Worm (Caenorhabditis elegans): ENCODE data around the gene K11H12.7.
A peak's percentile ranks its signal among the peaks of the same experiment; 100 is the strongest.

K11H12.7 gene

ce11 chrIV:659585-659984 lies 5.7 kb upstream of the K11H12.7 start:
- TF ChIP-seq egl-43 (GFP tag; IDR thresholded peaks at IDR 0.05) (peak; percentile 23; the same call in 1 of the 2 replicates), mep-1 (tag; optimal IDR thresholded peaks at IDR 0.05) (no peak), lsy-2 (tag; optimal IDR thresholded peaks at IDR 0.05) (peak in 1 of 2 experiments; percentile 31), sdz-12 (GFP tag; optimal IDR thresholded peaks at IDR 0.05) (no peak), F26F4.8 (GFP tag; conservative IDR thresholded peaks at IDR 0.05) (no peak), zfp-2 (tag; optimal IDR thresholded peaks at IDR 0.05) (no peak), Y75B8A.6 (GFP tag; IDR thresholded peaks at IDR 0.05) (no peak), hlh-30 (tag; optimal IDR thresholded peaks at IDR 0.05; ENCODE audit: insufficient read depth) (peak; percentile 15), rbr-2 (tag; optimal IDR thresholded peaks at IDR 0.05) (peak; percentile 28), mdl-1 (tag; optimal IDR thresholded peaks at IDR 0.05) (peak in 1 of 2 experiments; percentile 12), zfp-3 (GFP tag; conservative IDR thresholded peaks at IDR 0.05) (no peak)

DNA sequence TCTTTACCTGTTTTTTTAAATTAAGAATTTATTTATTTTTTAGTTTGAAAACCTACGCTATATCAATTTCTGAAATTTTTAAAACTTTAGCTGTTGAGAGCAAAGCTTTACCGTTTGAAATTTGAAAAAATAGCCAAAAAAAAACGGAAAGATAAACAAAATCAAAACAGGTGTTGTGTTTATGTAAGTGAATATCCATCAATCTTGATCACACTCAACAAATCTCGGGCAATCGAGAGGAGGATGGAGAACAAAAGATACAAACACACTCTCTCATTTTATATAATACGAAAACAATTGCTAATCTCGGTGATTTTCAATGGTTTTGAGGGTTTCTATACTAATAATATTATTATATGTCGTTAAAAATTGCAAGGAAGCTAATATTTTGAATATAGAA lies 3.7 kb upstream of the K11H12.7 start:
- TF ChIP-seq T20F7.1 (GFP tag; optimal IDR thresholded peaks at IDR 0.05): no peak
- TF ChIP-seq F49E8.2 (tag; optimal IDR thresholded peaks at IDR 0.05; ENCODE audit: borderline replicate concordance): no peak
- peak in 1 of 2 experiments; percentile 54 for TF ChIP-seq daf-16 (GFP tag; optimal IDR thresholded peaks at IDR 0.05)
- TF ChIP-seq daf-16 (tag; optimal IDR thresholded peaks at IDR 0.05): no peak
- TF ChIP-seq ceh-32 (tag; optimal IDR thresholded peaks at IDR 0.05; ENCODE audit: poor library complexity): no peak
- TF ChIP-seq unc-62 (GFP tag; optimal IDR thresholded peaks at IDR 0.05 in 1 of 2): peak in 1 of 2 experiments; percentile 75
- no peak for TF ChIP-seq unc-62 (tag; optimal IDR thresholded peaks at IDR 0.05)
- TF ChIP-seq egl-27 (tag; optimal IDR thresholded peaks at IDR 0.05): no peak
- TF ChIP-seq zip-2 (tag; optimal IDR thresholded peaks at IDR 0.05): no peak

DNA sequence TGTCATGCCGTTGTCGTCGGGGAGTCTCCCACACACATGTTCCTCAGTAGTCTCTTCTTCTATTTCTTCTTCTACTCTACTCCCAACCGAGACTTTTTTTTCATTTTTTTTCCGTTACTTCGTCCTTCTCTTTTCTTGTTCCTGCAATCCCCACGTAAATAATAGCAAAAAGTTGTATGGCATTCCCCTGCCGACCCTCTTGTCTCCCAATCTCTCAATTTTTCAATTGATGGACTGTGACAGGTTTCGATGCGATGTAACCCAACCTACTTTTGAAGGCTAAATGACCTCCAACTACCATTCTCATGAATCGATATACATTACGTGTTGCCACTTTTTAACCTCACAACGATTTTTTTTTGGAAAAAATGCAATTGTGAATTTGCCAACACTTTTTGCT lies 1.2 kb upstream of the K11H12.7 start:
- TF ChIP-seq attf-4 (tag; optimal IDR thresholded peaks at IDR 0.05): no peak
- no peak for TF ChIP-seq mes-2 (tag; optimal IDR thresholded peaks at IDR 0.05; ENCODE audit: poor library complexity, severe bottlenecking)
- no peak for TF ChIP-seq madf-5 (GFP tag; IDR thresholded peaks at IDR 0.05)
- no peak for TF ChIP-seq Y48G9A.11 (GFP tag; IDR thresholded peaks at IDR 0.05)
- TF ChIP-seq zip-11 (GFP tag; IDR thresholded peaks at IDR 0.05): no peak
- no peak for TF ChIP-seq lin-15B (tag; optimal IDR thresholded peaks at IDR 0.05)
- TF ChIP-seq F26F4.8 (GFP tag; conservative IDR thresholded peaks at IDR 0.05): no peak
- TF ChIP-seq ZK546.5 (tag; optimal IDR thresholded peaks at IDR 0.05): no peak
- TF ChIP-seq skn-1 (tag; optimal IDR thresholded peaks at IDR 0.05): no peak
- TF ChIP-seq hmg-1.1 (GFP tag; IDR thresholded peaks at IDR 0.05): 0 out of 2 replicates have a peak, but pooled peaks have one; percentile 4
- TF ChIP-seq dmd-6 (GFP tag; IDR thresholded peaks at IDR 0.05): no peak
- no peak for TF ChIP-seq lin-38 (GFP tag; IDR thresholded peaks at IDR 0.05)
- no peak for TF ChIP-seq sdz-12 (GFP tag; optimal IDR thresholded peaks at IDR 0.05)
- peak in 1 of 2 experiments; percentile 25 for TF ChIP-seq lsy-2 (tag; optimal IDR thresholded peaks at IDR 0.05)
- TF ChIP-seq ceh-32 (tag; optimal IDR thresholded peaks at IDR 0.05; ENCODE audit: poor library complexity): no peak
- peak in 1 of 2 experiments; percentile 69 for TF ChIP-seq unc-62 (GFP tag; optimal IDR thresholded peaks at IDR 0.05 in 1 of 2)
- TF ChIP-seq unc-62 (tag; optimal IDR thresholded peaks at IDR 0.05): no peak
- no peak for TF ChIP-seq snpc-1.2 (GFP tag; IDR thresholded peaks at IDR 0.05)
- no peak for TF ChIP-seq ceh-28 (tag; optimal IDR thresholded peaks at IDR 0.05)
- no peak for TF ChIP-seq mdl-1 (tag; optimal IDR thresholded peaks at IDR 0.05)
- no peak for TF ChIP-seq Y75B8A.6 (GFP tag; IDR thresholded peaks at IDR 0.05)
- TF ChIP-seq lir-3 (tag; optimal IDR thresholded peaks at IDR 0.05): no peak
- TF ChIP-seq daf-8 (GFP tag; IDR thresholded peaks at IDR 0.05): no peak
- TF ChIP-seq nhr-102 (tag; optimal IDR thresholded peaks at IDR 0.05): no peak
- peak; percentile 12 for TF ChIP-seq nhr-25 (tag; optimal IDR thresholded peaks at IDR 0.05; ENCODE audit: borderline replicate concordance, insufficient read depth)
- TF ChIP-seq unc-39 (tag; optimal IDR thresholded peaks at IDR 0.05): no peak
- TF ChIP-seq lin-13 (GFP tag; optimal IDR thresholded peaks at IDR 0.05): no peak
- no peak for TF ChIP-seq tag-97 (GFP tag; IDR thresholded peaks at IDR 0.05)
- TF ChIP-seq zag-1 (tag; optimal IDR thresholded peaks at IDR 0.05): no peak
- TF ChIP-seq egl-43 (GFP tag; IDR thresholded peaks at IDR 0.05): no peak
- TF ChIP-seq dmd-9 (GFP tag; IDR thresholded peaks at IDR 0.05): no peak
- no peak for TF ChIP-seq ceh-62 (tag; optimal IDR thresholded peaks at IDR 0.05)
- TF ChIP-seq snpc-4 (tag; optimal IDR thresholded peaks at IDR 0.05): no peak
- TF ChIP-seq mep-1 (tag; optimal IDR thresholded peaks at IDR 0.05): peak; percentile 57
- TF ChIP-seq jun-1 (tag; optimal IDR thresholded peaks at IDR 0.05): no peak
- no peak for TF ChIP-seq fos-1 (tag; optimal IDR thresholded peaks at IDR 0.05)
- TF ChIP-seq Y5F2A.4 (GFP tag; optimal IDR thresholded peaks at IDR 0.05): no peak

Data from whole organism, L4 larva.